Fruit fly (Drosophila melanogaster) whole organism, pupa: ENCODE measurements around the gene Ir7d.

ENCODE experiments used
- CG34367 ChIP-seq: fragments of 200-800 bp; sonication (Bioruptor generic); optimal IDR thresholded peaks from 2 replicates; lab custom pipeline; 2018; ENCODE audit warnings: missing biosample characterization, mild to moderate bottlenecking, missing genetic modification characterization
- EcR ChIP-seq: fragments of 200-800 bp; sonication (Bioruptor generic); optimal IDR thresholded peaks from 3 replicates; lab custom pipeline; 2019; ENCODE audit warnings: missing biosample characterization, missing genetic modification characterization, mild to moderate bottlenecking, moderate library complexity, missing genetic modification reagents
- gl ChIP-seq: fragments of 200-800 bp; sonication (Bioruptor generic); optimal IDR thresholded peaks from 2 replicates; lab custom pipeline; 2018; ENCODE audit warnings: missing biosample characterization, mild to moderate bottlenecking, missing genetic modification characterization

- TF ChIP-seq gl (tag; lab: Kevin White, UChicago) (no peak), CG34367 (tag; lab: Kevin White, UChicago) (no peak), EcR (GFP tag; lab: Kevin White, UChicago) (no peak)
These were observed at the start of gene Ir7d for dm6 chrX:7878736-7879135.
